Worm (Caenorhabditis elegans) whole organism, L3 larva: ENCODE measurements around the gene set-20.

Source experiments
- R02D3.7 ChIP-seq: fragments of 150-350 bp; optimal IDR thresholded peaks from 2 replicates; lab custom pipeline; 2014; ENCODE audit warnings: missing biosample characterization, missing genetic modification characterization
- ZK546.5 ChIP-seq: sonication (generic microtip); optimal IDR thresholded peaks from 2 replicates; lab custom pipeline; 2017; ENCODE audit warnings: missing biosample characterization, missing genetic modification characterization
- aly-2 ChIP-seq: fragments of 150-350 bp; optimal IDR thresholded peaks from 2 replicates; lab custom pipeline; 2014; ENCODE audit warnings: missing biosample characterization, missing genetic modification characterization
- ceh-82 ChIP-seq: fragments of 150-350 bp; optimal IDR thresholded peaks from 2 replicates; lab custom pipeline; 2014; ENCODE audit warnings: missing biosample characterization, missing genetic modification characterization
- daf-12 ChIP-seq: fragments of 150-350 bp; optimal IDR thresholded peaks from 2 replicates; lab custom pipeline; 2014; ENCODE audit warnings: missing biosample characterization, missing genetic modification reagents, missing genetic modification characterization
- elt-1 ChIP-seq: fragments of 150-350 bp; optimal IDR thresholded peaks from 2 replicates; lab custom pipeline; 2014; ENCODE audit warnings: missing biosample characterization, missing genetic modification characterization
- elt-2 ChIP-seq: sonication (generic microtip); optimal IDR thresholded peaks from 2 replicates; lab custom pipeline; 2016; ENCODE audit warnings: missing genetic modification reagents, mild to moderate bottlenecking, missing genetic modification characterization, missing compliant biosample characterization
- eor-1 ChIP-seq, 2 experiments: fragments of 150-350 bp; optimal IDR thresholded peaks; 2 replicates each; lab custom pipeline; 2014 to 2018; ENCODE audit warnings: missing biosample characterization in 2 of 2, missing genetic modification characterization in 2 of 2
- fkh-2 ChIP-seq: fragments of 150-350 bp; optimal IDR thresholded peaks from 2 replicates; lab custom pipeline; 2014; ENCODE audit warnings: missing biosample characterization, missing genetic modification reagents, missing genetic modification characterization
- jun-1 ChIP-seq: fragments of 150-350 bp; optimal IDR thresholded peaks from 2 replicates; lab custom pipeline; 2014; ENCODE audit warnings: missing biosample characterization, missing genetic modification reagents, missing genetic modification characterization
- lin-15B ChIP-seq: fragments of 150-350 bp; optimal IDR thresholded peaks from 2 replicates; lab custom pipeline; 2014; ENCODE audit warnings: missing biosample characterization, missing genetic modification characterization
- mdl-1 ChIP-seq: fragments of 150-350 bp; optimal IDR thresholded peaks from 2 replicates; lab custom pipeline; 2014; ENCODE audit warnings: missing biosample characterization, missing genetic modification characterization
- nfya-1 ChIP-seq: sonication (generic microtip); optimal IDR thresholded peaks from 2 replicates; lab custom pipeline; 2017; ENCODE audit warnings: missing genetic modification characterization, mild to moderate bottlenecking, missing compliant biosample characterization, antibody characterized with exemption, moderate library complexity; ENCODE audit not compliant: insufficient read depth
- nhr-23 ChIP-seq: fragments of 150-350 bp; optimal IDR thresholded peaks from 2 replicates; lab custom pipeline; 2014; ENCODE audit warnings: missing biosample characterization, missing genetic modification reagents, missing genetic modification characterization
- nhr-237 ChIP-seq: fragments of 150-350 bp; optimal IDR thresholded peaks from 2 replicates; lab custom pipeline; 2014; ENCODE audit warnings: missing biosample characterization, missing genetic modification characterization
- nhr-25 ChIP-seq: sonication (generic microtip); optimal IDR thresholded peaks from 2 replicates; lab custom pipeline; 2017; ENCODE audit warnings: missing biosample characterization, missing genetic modification characterization
- nhr-28 ChIP-seq: fragments of 150-350 bp; optimal IDR thresholded peaks from 2 replicates; lab custom pipeline; 2014; ENCODE audit warnings: missing biosample characterization, missing genetic modification characterization
- nhr-43 ChIP-seq: sonication (generic microtip); optimal IDR thresholded peaks from 2 replicates; lab custom pipeline; 2016; ENCODE audit warnings: mild to moderate bottlenecking, missing genetic modification characterization, missing compliant biosample characterization; ENCODE audit not compliant: poor library complexity, severe bottlenecking
- nhr-77 ChIP-seq: fragments of 150-350 bp; optimal IDR thresholded peaks from 2 replicates; lab custom pipeline; 2014; ENCODE audit warnings: missing biosample characterization, missing genetic modification characterization
- pha-4 ChIP-seq: fragments of 150-350 bp; optimal IDR thresholded peaks from 2 replicates; lab custom pipeline; 2014; ENCODE audit warnings: missing biosample characterization, missing genetic modification reagents, missing genetic modification characterization
- pqm-1 ChIP-seq: fragments of 150-350 bp; optimal IDR thresholded peaks from 2 replicates; lab custom pipeline; 2017; ENCODE audit warnings: missing biosample characterization, missing genetic modification characterization, inconsistent platforms
- sea-2 ChIP-seq: fragments of 150-350 bp; sonication (generic microtip); optimal IDR thresholded peaks from 4 replicates; lab custom pipeline; 2014; ENCODE audit warnings: missing biosample characterization, missing genetic modification reagents, missing genetic modification characterization
- skn-1 ChIP-seq: fragments of 150-350 bp; optimal IDR thresholded peaks from 2 replicates; lab custom pipeline; 2014; ENCODE audit warnings: missing biosample characterization, missing genetic modification characterization
- snpc-4 ChIP-seq: fragments of 150-350 bp; optimal IDR thresholded peaks from 2 replicates; lab custom pipeline; 2014; ENCODE audit warnings: missing biosample characterization, missing genetic modification characterization
- unc-39 ChIP-seq: sonication (generic microtip); optimal IDR thresholded peaks from 4 replicates; lab custom pipeline; 2017; ENCODE audit warnings: missing biosample characterization, missing genetic modification characterization
- unc-62 ChIP-seq: fragments of 150-350 bp; sonication (generic microtip); optimal IDR thresholded peaks from 4 replicates; lab custom pipeline; 2014; ENCODE audit warnings: missing biosample characterization, missing genetic modification reagents, missing genetic modification characterization
- zag-1 ChIP-seq: fragments of 150-350 bp; optimal IDR thresholded peaks from 2 replicates; lab custom pipeline; 2014; ENCODE audit warnings: missing biosample characterization, missing genetic modification characterization

Gene set-20

DNA sequence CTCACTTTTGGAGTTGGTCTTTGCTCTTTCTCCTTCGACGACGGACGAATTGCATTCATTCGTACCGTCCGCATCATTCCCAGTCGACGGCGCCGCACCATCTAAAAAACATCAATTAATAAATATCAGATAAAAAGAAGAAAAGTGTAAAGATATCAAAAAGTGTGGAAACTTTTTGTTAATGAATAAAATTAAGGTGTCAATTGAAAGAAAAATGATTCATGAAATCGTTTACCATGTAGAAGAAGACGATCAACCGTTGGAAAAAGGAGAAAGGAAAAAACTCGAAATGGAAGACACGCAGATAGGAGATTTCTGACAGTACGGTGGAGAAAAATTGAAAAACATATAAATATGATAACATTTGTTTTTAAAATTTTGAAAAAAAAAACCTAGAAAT, 5.8 kb downstream of the set-20 start, which contains the start of gene set-19:
TSS of gene set-19 (minus strand) at position 101 of the 400 bp plus-strand sequence.
- TF ChIP-seq nhr-23 (tag; lab: Kevin White, UChicago) (no peak), eor-1 (tag; optimal IDR thresholded peaks at IDR 0.05; lab: Kevin White, UChicago) (no peak)

DNA sequence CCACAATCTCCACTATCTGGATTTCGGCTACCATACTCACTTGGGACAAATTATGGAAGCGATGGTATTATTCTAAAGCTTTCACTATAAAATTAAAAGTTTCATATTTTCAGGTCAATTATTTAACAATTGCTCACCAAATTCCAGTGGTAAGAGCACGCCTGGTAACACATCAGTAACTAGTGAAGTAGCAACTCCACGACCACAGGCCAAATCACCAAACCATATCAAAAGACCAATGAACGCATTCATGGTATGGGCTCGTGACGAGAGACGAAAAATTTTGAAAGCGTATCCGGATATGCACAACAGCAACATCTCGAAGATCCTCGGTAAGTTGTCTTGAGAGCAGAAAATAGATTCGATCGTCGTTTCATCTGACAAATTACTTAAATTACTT, 13.3 kb downstream of the set-20 start:
- TF ChIP-seq mdl-1 = no peak
- no peak for TF ChIP-seq aly-2 (tag; lab: Kevin White, UChicago)
- TF ChIP-seq zag-1 (tag; lab: Kevin White, UChicago) = no peak
- no peak for TF ChIP-seq jun-1 (tag; lab: Kevin White, UChicago)
- TF ChIP-seq elt-2 (tag; lab: Kevin White, UChicago) = no peak
- TF ChIP-seq ZK546.5 = no peak
- no peak for TF ChIP-seq fkh-2 (tag; lab: Kevin White, UChicago)
- no peak for TF ChIP-seq ceh-82 (tag; lab: Kevin White, UChicago)
- no peak for TF ChIP-seq nhr-23 (tag; lab: Kevin White, UChicago)
- no peak for TF ChIP-seq sea-2 (GFP tag; lab: Kevin White, UChicago)

DNA sequence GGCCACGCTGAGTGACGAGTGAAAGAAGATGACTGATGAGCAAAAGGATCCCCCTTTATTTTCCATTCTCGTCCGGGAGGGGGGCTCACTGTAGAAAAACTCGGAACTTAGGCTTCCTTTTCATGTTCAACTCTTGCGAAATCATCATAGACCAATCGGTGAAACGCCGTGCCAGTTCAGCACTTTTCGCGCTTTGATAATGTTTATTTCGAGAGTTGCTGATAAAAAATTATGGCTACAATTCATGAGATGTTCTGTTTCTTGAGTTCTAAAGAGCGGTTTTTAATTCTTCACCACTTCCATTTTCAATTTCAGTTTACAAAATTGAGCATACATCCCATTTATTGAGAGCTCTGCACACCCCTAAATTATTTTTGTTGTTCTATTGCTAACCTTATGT, 15.1 kb downstream of the set-20 start:
- no peak for TF ChIP-seq daf-12
- peak; percentile 56 for TF ChIP-seq elt-2 (tag; lab: Kevin White, UChicago)
- no peak for TF ChIP-seq skn-1 (tag; lab: Kevin White, UChicago)
- no peak for TF ChIP-seq zag-1 (tag; lab: Kevin White, UChicago)
- TF ChIP-seq nhr-25 (tag; lab: Kevin White, UChicago) = no peak
- TF ChIP-seq aly-2 (tag; lab: Kevin White, UChicago) = no peak
- TF ChIP-seq nhr-43 (tag; lab: Kevin White, UChicago) = no peak
- TF ChIP-seq pqm-1 (tag; lab: Kevin White, UChicago) = peak; percentile 37
- TF ChIP-seq pha-4 (tag; lab: Kevin White, UChicago) = no peak
- TF ChIP-seq unc-62 (GFP tag; lab: Kevin White, UChicago) = no peak
- TF ChIP-seq nfya-1 (tag; lab: Kevin White, UChicago) = no peak
- no peak for TF ChIP-seq nhr-23 (tag; lab: Kevin White, UChicago)
- no peak for TF ChIP-seq nhr-237
- TF ChIP-seq, all 47 proteins: peak for 2

DNA sequence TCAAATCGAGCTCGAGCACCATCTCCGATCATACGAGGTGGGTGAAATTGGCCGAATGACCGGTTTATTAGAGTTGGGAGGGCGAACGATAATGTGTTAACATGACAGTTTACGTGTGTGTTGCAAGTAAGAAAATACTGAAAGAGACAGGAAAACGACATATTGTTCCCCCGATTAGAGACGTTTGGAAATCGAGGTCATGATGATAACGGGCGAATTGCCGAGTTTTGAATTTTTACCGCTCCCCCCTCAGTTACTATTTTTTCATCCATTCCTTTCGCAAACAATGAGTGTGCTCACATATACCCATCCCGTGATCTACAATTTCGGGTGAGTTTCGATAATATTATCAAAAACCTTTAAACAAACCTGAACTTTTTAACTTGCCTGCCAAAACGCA, 16.2 kb downstream of the set-20 start:
- TF ChIP-seq unc-62 (GFP tag; lab: Kevin White, UChicago) = no peak
- TF ChIP-seq pqm-1 (tag; lab: Kevin White, UChicago) = peak; percentile 45
- TF ChIP-seq eor-1 (tag; optimal IDR thresholded peaks at IDR 0.05; lab: Kevin White, UChicago) = no peak
- peak; percentile 17 for TF ChIP-seq jun-1 (tag; lab: Kevin White, UChicago)
- TF ChIP-seq nhr-23 (tag; lab: Kevin White, UChicago) = no peak
- peak; percentile 82 for TF ChIP-seq elt-2 (tag; lab: Kevin White, UChicago)
- TF ChIP-seq pha-4 (tag; lab: Kevin White, UChicago) = peak; percentile 41
- no peak for TF ChIP-seq nhr-77 (tag; lab: Kevin White, UChicago)
- TF ChIP-seq, all 47 proteins: peak for 4

DNA sequence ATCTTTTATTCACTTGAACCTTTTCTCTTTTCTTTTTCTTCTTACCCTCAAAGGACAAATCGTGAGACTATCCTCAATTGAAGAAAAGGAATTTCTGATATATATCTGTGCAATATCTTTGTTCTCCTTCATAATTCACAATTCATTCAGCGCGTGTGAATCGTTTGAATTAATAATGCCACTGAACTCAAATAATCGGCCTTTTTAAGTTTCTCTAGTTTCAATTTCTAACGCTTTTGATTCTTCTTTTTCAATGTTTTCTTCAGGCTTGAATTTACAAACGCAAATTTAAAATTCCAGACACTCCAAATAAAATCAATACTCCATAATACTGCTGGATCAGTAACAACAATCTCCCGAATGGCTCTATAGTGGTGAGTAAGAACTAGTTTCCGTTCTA, 22.4 kb downstream of the set-20 start, which contains the start of gene egl-13:
TSS of gene egl-13 (plus strand) at position 301 of the 400 bp plus-strand sequence.
- TF ChIP-seq nhr-28 (tag; lab: Kevin White, UChicago) = no peak
- no peak for TF ChIP-seq snpc-4 (tag; lab: Kevin White, UChicago)
- TF ChIP-seq, all 47 proteins: peak for 0

DNA sequence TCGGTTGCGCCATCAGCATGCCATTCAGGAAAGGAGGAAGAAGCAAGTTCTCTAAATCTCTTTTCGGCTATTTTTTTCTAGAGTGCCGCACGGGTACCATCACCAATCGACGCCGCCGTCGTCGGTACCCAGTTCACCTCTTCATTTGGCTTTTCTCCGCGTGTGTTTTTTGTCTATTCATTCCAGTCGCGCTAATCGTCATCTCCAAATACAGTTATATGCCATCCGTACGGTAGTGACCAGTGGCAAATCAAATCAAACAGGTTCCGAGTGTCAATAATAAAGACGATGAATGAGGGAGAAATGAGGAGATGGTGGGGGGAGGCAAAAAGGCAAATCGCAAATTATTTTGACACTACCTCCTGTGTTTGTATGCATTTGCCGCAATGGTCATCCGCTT, 24.8 kb downstream of the set-20 start:
- no peak for TF ChIP-seq unc-39 (tag; lab: Kevin White, UChicago)
- TF ChIP-seq nhr-25 (tag; lab: Kevin White, UChicago) = peak; percentile 70
- TF ChIP-seq, all 47 proteins: peak for 1

DNA sequence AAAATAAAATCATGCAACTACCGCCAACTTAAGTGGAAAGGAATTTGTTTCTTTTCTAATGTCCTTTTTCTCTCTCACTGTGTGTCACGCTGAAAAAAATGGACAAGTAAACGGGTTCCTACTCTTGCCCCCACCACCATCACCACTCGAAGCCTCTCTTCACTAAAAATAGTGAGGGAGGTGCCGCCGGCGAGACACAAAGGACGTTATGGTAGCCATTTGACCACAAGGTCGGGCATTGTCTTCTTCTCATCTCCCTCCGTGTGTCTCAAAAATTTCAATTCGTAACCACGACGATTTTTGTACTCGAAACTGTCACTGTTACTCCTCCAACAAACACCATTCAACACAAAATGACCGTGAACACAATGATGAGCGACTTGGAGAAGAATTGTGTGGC, 26.3 kb downstream of the set-20 start, which contains the start of gene T22B7.22:
TSS of gene T22B7.22 (plus strand) at position 354 of the 400 bp plus-strand sequence.
- TF ChIP-seq nhr-25 (tag; lab: Kevin White, UChicago) (peak; percentile 83), R02D3.7 (no peak), nhr-43 (tag; lab: Kevin White, UChicago) (peak; percentile 28)
- TF ChIP-seq, all 47 proteins: peak for 2

DNA sequence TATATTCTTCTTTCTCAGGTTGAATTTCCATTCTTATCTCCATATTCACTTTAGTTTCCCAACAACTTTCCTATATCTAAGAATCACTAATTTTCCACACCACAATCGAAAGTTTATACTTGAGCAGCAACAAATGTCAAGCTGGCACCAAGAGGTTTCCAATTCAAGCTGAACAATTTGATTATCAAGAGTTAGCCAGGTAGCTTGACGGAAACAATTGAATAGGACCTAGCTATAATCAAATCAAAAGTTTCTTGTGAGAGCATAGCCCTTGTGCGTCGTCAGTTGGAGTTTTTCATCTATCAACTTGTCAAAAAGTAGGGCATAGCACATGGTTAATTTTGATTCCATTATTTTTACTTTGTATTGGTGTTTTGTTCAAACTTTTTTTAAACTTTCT, 30.4 kb downstream of the set-20 start:
- TF ChIP-seq elt-1 (tag; lab: Kevin White, UChicago) (no peak), nhr-77 (tag; lab: Kevin White, UChicago) (no peak), lin-15B (tag; lab: Kevin White, UChicago) (no peak)
